Worm (Caenorhabditis elegans) whole organism, L3 larva: ENCODE data around the gene K08D10.10.
"Not testable (repeated sequence)": the region's sequence is repeated elsewhere in the genome, so short reads cannot be mapped to it uniquely, and the experiment has no call there.

Source experiments
- R02D3.7 ChIP-seq: fragments of 150-350 bp; optimal IDR thresholded peaks from 2 replicates; lab custom pipeline; 2014; ENCODE audit warnings: missing biosample characterization, missing genetic modification characterization
- aly-2 ChIP-seq: fragments of 150-350 bp; optimal IDR thresholded peaks from 2 replicates; lab custom pipeline; 2014; ENCODE audit warnings: missing biosample characterization, missing genetic modification characterization
- ama-1 ChIP-seq: fragments of 150-350 bp; optimal IDR thresholded peaks from 2 replicates; lab custom pipeline; 2018
- ceh-16 ChIP-seq: sonication (generic microtip); optimal IDR thresholded peaks from 2 replicates; lab custom pipeline; 2017; ENCODE audit warnings: missing biosample characterization, missing genetic modification characterization
- lsy-12 ChIP-seq: sonication (generic microtip); optimal IDR thresholded peaks from 2 replicates; lab custom pipeline; 2016; ENCODE audit warnings: mild to moderate bottlenecking, missing genetic modification characterization, missing compliant biosample characterization
- nhr-25 ChIP-seq: sonication (generic microtip); optimal IDR thresholded peaks from 2 replicates; lab custom pipeline; 2017; ENCODE audit warnings: missing biosample characterization, missing genetic modification characterization
- snpc-4 ChIP-seq: fragments of 150-350 bp; optimal IDR thresholded peaks from 2 replicates; lab custom pipeline; 2014; ENCODE audit warnings: missing biosample characterization, missing genetic modification characterization
- tbx-2 ChIP-seq: sonication (generic microtip); optimal IDR thresholded peaks from 2 replicates; lab custom pipeline; 2016; ENCODE audit warnings: mild to moderate bottlenecking, missing genetic modification characterization, missing compliant biosample characterization
- unc-39 ChIP-seq: sonication (generic microtip); optimal IDR thresholded peaks from 4 replicates; lab custom pipeline; 2017; ENCODE audit warnings: missing biosample characterization, missing genetic modification characterization
- unc-62 ChIP-seq: fragments of 150-350 bp; sonication (generic microtip); optimal IDR thresholded peaks from 4 replicates; lab custom pipeline; 2014; ENCODE audit warnings: missing biosample characterization, missing genetic modification reagents, missing genetic modification characterization

ce11 chrIV:4196729-4197128, 44.7 kb downstream of the K08D10.10 start, which contains the start of gene K06B9.6:
- not testable (repeated sequence) for TF ChIP-seq R02D3.7 (tag; lab: Kevin White, UChicago); unc-62; ceh-16; ama-1 (lab: Kevin White, UChicago); snpc-4 (tag; lab: Kevin White, UChicago); aly-2 (tag; lab: Kevin White, UChicago); unc-39 (tag; lab: Kevin White, UChicago); tbx-2; nhr-25 (tag; lab: Kevin White, UChicago); lsy-12 (tag; lab: Kevin White, UChicago)
